Worm (Caenorhabditis elegans): ENCODE results near the gene gpx-7.

Gene gpx-7

DNA sequence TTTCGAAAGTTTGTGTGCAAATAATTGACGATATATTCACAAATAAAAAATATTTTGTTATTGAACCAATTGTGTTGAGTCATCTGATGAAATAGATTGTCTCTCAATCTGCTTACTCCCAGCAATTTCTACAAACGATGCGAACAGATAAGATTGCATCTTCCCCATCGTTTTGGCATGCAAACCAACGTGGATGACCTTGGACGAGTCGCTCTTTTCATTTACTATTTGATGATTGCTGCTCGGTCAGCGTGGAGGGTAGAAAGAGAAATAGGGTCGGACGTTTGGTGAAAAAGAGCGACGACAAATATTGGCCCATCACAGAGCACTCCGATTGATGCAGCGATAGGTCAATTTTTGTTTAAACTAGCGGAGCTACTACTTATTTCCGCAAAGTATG, 26.1 kb upstream of the gpx-7 start:
- TF ChIP-seq nhr-77 (tag; optimal IDR thresholded peaks at IDR 0.05) = peak; percentile 65
- TF ChIP-seq swsn-7 (tag; optimal IDR thresholded peaks at IDR 0.05) = peak; percentile 14
- peak; percentile 53 for TF ChIP-seq blmp-1 (tag; optimal IDR thresholded peaks at IDR 0.05)
- no peak for TF ChIP-seq ztf-4 (tag; optimal IDR thresholded peaks at IDR 0.05)
- TF ChIP-seq fkh-8 (tag; optimal IDR thresholded peaks at IDR 0.05) = no peak
- TF ChIP-seq lir-3 (tag; optimal IDR thresholded peaks at IDR 0.05; ENCODE audit: poor library complexity) = peak; percentile 11
- TF ChIP-seq xbp-1 (tag; optimal IDR thresholded peaks at IDR 0.05) = peak; percentile 28
- TF ChIP-seq fos-1 (tag; optimal IDR thresholded peaks at IDR 0.05) = peak; percentile 7
- TF ChIP-seq tlp-1 (tag; optimal IDR thresholded peaks at IDR 0.05) = no peak
- TF ChIP-seq nhr-90 (tag; optimal IDR thresholded peaks at IDR 0.05; ENCODE audit: poor library complexity) = peak; percentile 75
- TF ChIP-seq lin-35 (GFP tag; optimal IDR thresholded peaks at IDR 0.05) = peak in 1 of 2 experiments; percentile 14
- no peak for TF ChIP-seq C04F5.9 (tag; optimal IDR thresholded peaks at IDR 0.05)
- TF ChIP-seq nhr-76 (tag; optimal IDR thresholded peaks at IDR 0.05) = peak; percentile 5
- peak; percentile 87 for TF ChIP-seq lin-14 (GFP tag; optimal IDR thresholded peaks at IDR 0.05)
- TF ChIP-seq hpl-2 (GFP tag; optimal IDR thresholded peaks at IDR 0.05) = peak; percentile 26
- peak; percentile 70 for TF ChIP-seq mep-1 (tag; optimal IDR thresholded peaks at IDR 0.05)
- peak; percentile 29 for TF ChIP-seq unc-130 (tag; optimal IDR thresholded peaks at IDR 0.05)
- TF ChIP-seq nhr-85 (tag) = peak; percentile 91
- peak in 4 of 6 experiments; percentile 38 to 59 (median 53) for TF ChIP-seq elt-3 (tag; optimal IDR thresholded peaks at IDR 0.05)
- peak; percentile 64 for TF ChIP-seq nhr-71 (tag; optimal IDR thresholded peaks at IDR 0.05)
- no peak for TF ChIP-seq lin-15B (tag; optimal IDR thresholded peaks at IDR 0.05)
- no peak for TF ChIP-seq dpl-1 (GFP tag; optimal IDR thresholded peaks at IDR 0.05)
- TF ChIP-seq tbx-2 (tag; optimal IDR thresholded peaks at IDR 0.05) = peak; percentile 30
- TF ChIP-seq aly-2 (tag; optimal IDR thresholded peaks at IDR 0.05) = peak; percentile 93
- no peak for TF ChIP-seq ceh-8 (GFP tag; optimal IDR thresholded peaks at IDR 0.05)
- TF ChIP-seq C16A3.4 (tag; optimal IDR thresholded peaks at IDR 0.05) = peak; percentile 11
- peak in 1 of 2 experiments; percentile 40 for TF ChIP-seq efl-1 (optimal IDR thresholded peaks at IDR 0.05)
- TF ChIP-seq efl-1 (GFP tag; optimal IDR thresholded peaks at IDR 0.05 in 1 of 2) = peak in 1 of 2 experiments; percentile 90
- TF ChIP-seq nhr-20 (tag; optimal IDR thresholded peaks at IDR 0.05) = peak; percentile 65
- no peak for TF ChIP-seq ceh-88 (GFP tag; IDR thresholded peaks at IDR 0.05)
- peak; percentile 56 for TF ChIP-seq nhr-47 (tag; optimal IDR thresholded peaks at IDR 0.05)
- peak; percentile 30 for TF ChIP-seq skn-1 (tag; optimal IDR thresholded peaks at IDR 0.05)
- TF ChIP-seq elt-2 (tag; optimal IDR thresholded peaks at IDR 0.05) = peak; percentile 41
- no peak for TF ChIP-seq jun-1 (tag; optimal IDR thresholded peaks at IDR 0.05)
- TF ChIP-seq mdl-1 (tag; optimal IDR thresholded peaks at IDR 0.05) = peak in 1 of 2 experiments; percentile 46
- peak; percentile 70 for TF ChIP-seq ama-1 (optimal IDR thresholded peaks at IDR 0.05)
- peak; percentile 30 for TF ChIP-seq efl-3 (GFP tag; optimal IDR thresholded peaks at IDR 0.05)
- peak; percentile 40 to 72 for TF ChIP-seq lsy-2 (tag; optimal IDR thresholded peaks at IDR 0.05)
- peak; percentile 36 for TF ChIP-seq rnt-1 (tag; optimal IDR thresholded peaks at IDR 0.05)
- peak in 1 of 2 experiments; percentile 19 for TF ChIP-seq egl-27 (tag; optimal IDR thresholded peaks at IDR 0.05)
- no peak for TF ChIP-seq fkh-10 (GFP tag; optimal IDR thresholded peaks at IDR 0.05)
- peak; percentile 63 for TF ChIP-seq snu-23 (GFP tag; optimal IDR thresholded peaks at IDR 0.05)

DNA sequence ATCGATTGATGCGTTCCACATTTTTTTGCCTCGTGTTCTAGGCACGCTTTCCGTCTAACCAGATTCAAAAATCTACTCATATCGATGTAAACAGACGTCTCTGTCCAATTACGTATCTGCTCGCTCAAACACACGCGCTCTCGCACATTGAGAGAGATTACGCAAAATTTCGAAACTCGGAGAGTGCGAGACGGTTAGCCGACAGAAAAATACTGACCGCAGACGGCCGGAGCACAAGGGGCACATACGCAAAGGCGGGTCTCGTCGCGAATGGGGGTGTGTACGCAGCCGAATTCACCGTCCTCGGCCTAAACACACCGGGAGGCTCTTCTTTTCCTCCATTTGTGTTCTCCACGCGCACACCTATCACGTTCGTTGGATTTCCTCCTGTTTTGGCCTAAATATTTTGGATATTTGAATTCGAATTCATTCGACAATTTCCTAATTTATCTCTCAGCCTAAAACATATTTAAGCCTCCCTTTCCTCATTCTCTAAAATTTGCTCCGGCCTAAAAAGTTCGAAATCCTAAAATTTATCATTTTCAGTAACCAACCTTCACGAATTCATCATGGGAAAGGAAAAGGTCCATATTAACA, 23.6 kb upstream of the gpx-7 start, which contains the start of gene eef-1A.2:
eef-1A.2 (plus strand) TSS at position 547 of the 597 bp plus-strand sequence.
- TF ChIP-seq isw-1 (GFP tag; IDR thresholded peaks at IDR 0.05) (peak; percentile 95), efl-3 (GFP tag; optimal IDR thresholded peaks at IDR 0.05) (no peak), irx-1 (tag; optimal IDR thresholded peaks at IDR 0.05) (peak; percentile 86), mep-1 (tag; optimal IDR thresholded peaks at IDR 0.05) (peak; percentile 96), grh-1 (GFP tag; IDR thresholded peaks at IDR 0.05) (peak; percentile 91), blmp-1 (tag; optimal IDR thresholded peaks at IDR 0.05) (peak; percentile 55), nhr-237 (tag; optimal IDR thresholded peaks at IDR 0.05) (peak; percentile 94), hlh-4 (tag; optimal IDR thresholded peaks at IDR 0.05) (no peak), pqm-1 (tag; optimal IDR thresholded peaks at IDR 0.05) (peak; percentile 69), nhr-28 (tag; optimal IDR thresholded peaks at IDR 0.05) (peak; percentile 67), rnt-1 (tag; optimal IDR thresholded peaks at IDR 0.05) (peak; percentile 97), mef-2 (tag; optimal IDR thresholded peaks at IDR 0.05) (peak; percentile 95), jun-1 (tag; optimal IDR thresholded peaks at IDR 0.05) (peak; percentile 97), nhr-77 (tag; optimal IDR thresholded peaks at IDR 0.05) (peak; percentile 97), ces-1 (GFP tag; optimal IDR thresholded peaks at IDR 0.05) (peak; percentile 44), tbx-2 (tag; optimal IDR thresholded peaks at IDR 0.05) (peak; percentile 95), fkh-10 (GFP tag; optimal IDR thresholded peaks at IDR 0.05) (peak; percentile 98), nhr-84 (tag; optimal IDR thresholded peaks at IDR 0.05) (peak; percentile 81), nhr-20 (tag; optimal IDR thresholded peaks at IDR 0.05) (peak; percentile 97), C34B4.2 (tag; optimal IDR thresholded peaks at IDR 0.05) (no peak)
